Fruit fly (Drosophila melanogaster) whole organism, embryonic: ENCODE measurements around the gene CG7519.

Experiments used
- Aef1 ChIP-seq: fragments of 200-800 bp; sonication (Bioruptor generic); IDR thresholded peaks from 3 replicates; pipeline ENCODE4 v1.3.6; 2022; ENCODE audit warnings: missing biosample characterization, missing genetic modification characterization
- CG1024 ChIP-seq: fragments of 200-800 bp; sonication (Bioruptor generic); IDR thresholded peaks from 2 replicates; pipeline ENCODE4 v1.3.6; 2022; ENCODE audit warnings: missing biosample characterization, missing genetic modification characterization
- CG10543 ChIP-seq: fragments of 200-800 bp; sonication (Bioruptor generic); optimal IDR thresholded peaks from 3 replicates; lab custom pipeline; 2017; ENCODE audit warnings: missing biosample characterization, mild to moderate bottlenecking, missing genetic modification characterization, moderate library complexity
- CG10959 ChIP-seq: fragments of 200-800 bp; sonication (Bioruptor generic); IDR thresholded peaks from 2 replicates; pipeline ENCODE4 v1.3.6; 2022; ENCODE audit warnings: missing biosample characterization, missing genetic modification characterization
- CG12659 ChIP-seq: fragments of 200-800 bp; sonication (Bioruptor generic); optimal IDR thresholded peaks from 3 replicates; lab custom pipeline; 2017; ENCODE audit warnings: mild to moderate bottlenecking, missing biosample characterization, missing genetic modification reagents, missing genetic modification characterization
- CG13624 ChIP-seq: fragments of 200-800 bp; sonication (Bioruptor generic); optimal IDR thresholded peaks from 2 replicates; lab custom pipeline; 2016; ENCODE audit warnings: missing biosample characterization, missing genetic modification characterization
- CG14667 ChIP-seq: fragments of 200-800 bp; sonication (Bioruptor generic); IDR thresholded peaks from 2 replicates; pipeline ENCODE4 v1.3.6; 2022; ENCODE audit warnings: missing biosample characterization, missing genetic modification characterization
- CG14710 ChIP-seq: fragments of 200-800 bp; sonication (Bioruptor generic); optimal IDR thresholded peaks from 3 replicates; lab custom pipeline; 2019; ENCODE audit warnings: missing biosample characterization, mild to moderate bottlenecking, missing genetic modification characterization, moderate library complexity
- CG17829 ChIP-seq: fragments of 200-800 bp; optimal IDR thresholded peaks from 2 replicates; lab custom pipeline; 2019; ENCODE audit warnings: missing biosample characterization, mild to moderate bottlenecking, missing genetic modification characterization, moderate library complexity
- CG2120 ChIP-seq: fragments of 200-800 bp; sonication (Bioruptor generic); optimal IDR thresholded peaks from 3 replicates; lab custom pipeline; 2016; ENCODE audit warnings: missing biosample characterization, missing genetic modification characterization
- CG3163 ChIP-seq: fragments of 200-800 bp; sonication (Bioruptor generic); optimal IDR thresholded peaks from 3 replicates; lab custom pipeline; 2016; ENCODE audit warnings: missing biosample characterization, missing genetic modification characterization
- CG4360 ChIP-seq: fragments of 200-800 bp; sonication (Bioruptor generic); IDR thresholded peaks from 2 replicates; pipeline ENCODE4 v1.3.6; 2022; ENCODE audit warnings: missing biosample characterization, missing genetic modification characterization
- CG43689 ChIP-seq: fragments of 200-800 bp; sonication (Bioruptor generic); IDR thresholded peaks from 2 replicates; pipeline ENCODE4 v1.3.6; 2022; ENCODE audit warnings: missing biosample characterization, missing genetic modification characterization
- CG4404 ChIP-seq: fragments of 200-800 bp; sonication (Bioruptor generic); IDR thresholded peaks from 2 replicates; pipeline ENCODE4 v1.3.6; 2022; ENCODE audit warnings: missing biosample characterization, missing genetic modification characterization
- CG4424 ChIP-seq: fragments of 200-800 bp; sonication (Bioruptor generic); optimal IDR thresholded peaks from 3 replicates; lab custom pipeline; 2016; ENCODE audit warnings: missing biosample characterization, missing genetic modification characterization
- CG7271 ChIP-seq: fragments of 200-800 bp; sonication (Bioruptor generic); optimal IDR thresholded peaks from 2 replicates; lab custom pipeline; 2018; ENCODE audit warnings: missing biosample characterization, mild to moderate bottlenecking, missing genetic modification characterization, moderate library complexity
- CG7928 ChIP-seq: fragments of 200-800 bp; sonication (Bioruptor generic); optimal IDR thresholded peaks from 2 replicates; lab custom pipeline; 2017; ENCODE audit warnings: missing biosample characterization, mild to moderate bottlenecking, missing genetic modification characterization
- CG8089 ChIP-seq: fragments of 200-800 bp; sonication (Bioruptor generic); optimal IDR thresholded peaks from 3 replicates; lab custom pipeline; 2016; ENCODE audit warnings: missing biosample characterization, missing genetic modification characterization
- CG8924 ChIP-seq: fragments of 200-800 bp; optimal IDR thresholded peaks from 3 replicates; lab custom pipeline; 2019; ENCODE audit warnings: missing biosample characterization, mild to moderate bottlenecking, missing genetic modification characterization, moderate library complexity
- CG9727 ChIP-seq: fragments of 200-800 bp; sonication (Bioruptor generic); optimal IDR thresholded peaks from 3 replicates; lab custom pipeline; 2017; ENCODE audit warnings: missing biosample characterization, mild to moderate bottlenecking, missing genetic modification characterization
- CG9876 ChIP-seq: fragments of 200-800 bp; sonication (Bioruptor generic); optimal IDR thresholded peaks from 2 replicates; lab custom pipeline; 2016; ENCODE audit warnings: missing biosample characterization, missing genetic modification characterization
- D19A ChIP-seq: fragments of 200-800 bp; optimal IDR thresholded peaks from 3 replicates; lab custom pipeline; 2019; ENCODE audit warnings: missing biosample characterization, mild to moderate bottlenecking, missing genetic modification characterization, moderate library complexity
- D19B ChIP-seq: fragments of 200-800 bp; sonication (Bioruptor generic); optimal IDR thresholded peaks from 2 replicates; lab custom pipeline; 2017; ENCODE audit warnings: missing biosample characterization, mild to moderate bottlenecking, missing genetic modification characterization
- Dip3 ChIP-seq: fragments of 200-800 bp; sonication (Bioruptor generic); optimal IDR thresholded peaks from 3 replicates; lab custom pipeline; 2016; ENCODE audit warnings: missing biosample characterization, missing genetic modification characterization
- Drgx ChIP-seq: fragments of 200-800 bp; sonication (Bioruptor generic); IDR thresholded peaks from 2 replicates; pipeline ENCODE4 v1.3.6; 2022; ENCODE audit warnings: missing biosample characterization, missing genetic modification characterization
- Fer3 ChIP-seq: fragments of 200-800 bp; sonication (Bioruptor generic); optimal IDR thresholded peaks from 2 replicates; lab custom pipeline; 2018; ENCODE audit warnings: missing biosample characterization, mild to moderate bottlenecking, missing genetic modification characterization, moderate library complexity
- GATAe ChIP-seq: fragments of 200-800 bp; sonication (Bioruptor generic); conservative IDR thresholded peaks from 2 replicates; pipeline ENCODE4 v1.3.6; 2022; ENCODE audit warnings: missing biosample characterization, missing genetic modification characterization
- HLH3B ChIP-seq: fragments of 200-800 bp; sonication (Bioruptor generic); IDR thresholded peaks from 2 replicates; pipeline ENCODE4 v1.3.6; 2022; ENCODE audit warnings: missing biosample characterization, missing genetic modification characterization
- Myb ChIP-seq: fragments of 200-800 bp; sonication (Bioruptor generic); optimal IDR thresholded peaks from 2 replicates; lab custom pipeline; 2016; ENCODE audit warnings: missing biosample characterization, missing genetic modification characterization
- Pdp1 ChIP-seq, 2 experiments: fragments of 200-800 bp; sonication (Bioruptor generic); optimal IDR thresholded peaks; 3 replicates each; lab custom pipeline; 2016; ENCODE audit warnings: missing biosample characterization in 2 of 2, missing genetic modification characterization in 2 of 2, mild to moderate bottlenecking in 1 of 2, moderate library complexity in 1 of 2
- Rfx ChIP-seq: fragments of 200-800 bp; sonication (Bioruptor generic); IDR thresholded peaks from 2 replicates; pipeline ENCODE4 v1.3.6; 2022; ENCODE audit warnings: missing biosample characterization, missing genetic modification characterization
- Sry-δ ChIP-seq: fragments of 200-800 bp; sonication (Bioruptor generic); optimal IDR thresholded peaks from 2 replicates; lab custom pipeline; 2016; ENCODE audit warnings: missing biosample characterization, missing genetic modification characterization
- Usf ChIP-seq: fragments of 200-800 bp; sonication (Bioruptor generic); optimal IDR thresholded peaks from 2 replicates; lab custom pipeline; 2017; ENCODE audit warnings: missing genotype, missing biosample characterization, missing genetic modification characterization
- YL-1 ChIP-seq: fragments of 200-800 bp; sonication (Bioruptor generic); optimal IDR thresholded peaks from 3 replicates; lab custom pipeline; 2017; ENCODE audit warnings: missing biosample characterization, mild to moderate bottlenecking, missing genetic modification characterization
- dm ChIP-seq: fragments of 200-800 bp; sonication (Bioruptor generic); optimal IDR thresholded peaks from 3 replicates; lab custom pipeline; 2016; ENCODE audit warnings: missing biosample characterization, missing genetic modification characterization
- dpn ChIP-seq, 2 experiments: fragments of 200-800 bp; sonication (Bioruptor generic); optimal IDR thresholded peaks; 3 replicates each; lab custom pipeline; 2016; ENCODE audit warnings: missing biosample characterization in 2 of 2, missing genetic modification characterization in 2 of 2
- esg ChIP-seq: fragments of 200-800 bp; sonication (Bioruptor generic); conservative IDR thresholded peaks from 2 replicates; pipeline ENCODE4 v1.3.6; 2022; ENCODE audit warnings: missing biosample characterization, missing genetic modification characterization
- ewg ChIP-seq: fragments of 200-800 bp; sonication (Bioruptor generic); optimal IDR thresholded peaks from 3 replicates; lab custom pipeline; 2017; ENCODE audit warnings: mild to moderate bottlenecking, missing biosample characterization, missing genetic modification reagents, missing genetic modification characterization
- ftz-f1 ChIP-seq: fragments of 200-800 bp; sonication (Bioruptor generic); optimal IDR thresholded peaks from 2 replicates; lab custom pipeline; 2016; ENCODE audit warnings: missing biosample characterization, missing genetic modification characterization
- mam ChIP-seq: fragments of 200-800 bp; sonication (Bioruptor generic); optimal IDR thresholded peaks from 3 replicates; lab custom pipeline; 2016; ENCODE audit warnings: missing biosample characterization, missing genetic modification characterization
- mld ChIP-seq: fragments of 200-800 bp; sonication (Bioruptor generic); IDR thresholded peaks from 3 replicates; pipeline ENCODE4 v1.3.6; 2022; ENCODE audit warnings: missing biosample characterization, missing genetic modification characterization; ENCODE audit not compliant: partially characterized antibody
- nerfin-2 ChIP-seq: fragments of 200-800 bp; sonication (Bioruptor generic); IDR thresholded peaks from 2 replicates; pipeline ENCODE4 v1.3.6; 2022; ENCODE audit warnings: missing biosample characterization, missing genetic modification characterization; ENCODE audit not compliant: partially characterized antibody
- nmo ChIP-seq: fragments of 200-800 bp; sonication (Bioruptor generic); optimal IDR thresholded peaks from 2 replicates; lab custom pipeline; 2018; ENCODE audit warnings: missing biosample characterization, mild to moderate bottlenecking, missing genetic modification characterization, moderate library complexity
- pum ChIP-seq: fragments of 200-800 bp; sonication (Bioruptor generic); optimal IDR thresholded peaks from 2 replicates; lab custom pipeline; 2016; ENCODE audit warnings: missing biosample characterization, missing genetic modification characterization
- seq ChIP-seq: fragments of 200-800 bp; sonication (Bioruptor generic); IDR thresholded peaks from 2 replicates; pipeline ENCODE4 v1.3.6; 2022; ENCODE audit warnings: missing biosample characterization, missing genetic modification characterization
- sna ChIP-seq: fragments of 200-800 bp; sonication (Bioruptor generic); IDR thresholded peaks from 2 replicates; pipeline ENCODE4 v1.3.6; 2022; ENCODE audit warnings: missing biosample characterization, missing genetic modification characterization; ENCODE audit not compliant: partially characterized antibody
- sob ChIP-seq: fragments of 200-800 bp; sonication (Bioruptor generic); IDR thresholded peaks from 2 replicates; pipeline ENCODE4 v1.3.6; 2022; ENCODE audit warnings: missing biosample characterization, missing genetic modification characterization
- sr ChIP-seq: fragments of 200-800 bp; sonication (Bioruptor generic); IDR thresholded peaks from 3 replicates; pipeline ENCODE4 v1.3.6; 2022; ENCODE audit warnings: missing biosample characterization, missing genetic modification characterization
- trh ChIP-seq: fragments of 200-800 bp; sonication (Bioruptor generic); optimal IDR thresholded peaks from 2 replicates; lab custom pipeline; 2016; ENCODE audit warnings: missing biosample characterization, missing genetic modification characterization

Gene CG7519

dm6 chr3L:21539245-21540196 is 46.6 kb downstream of the CG7519 start, which contains the start of the genes COX8 and VhaM9.7-b (continued):
- peak; percentile 46; the same call in 1 of the 2 replicates for TF ChIP-seq nerfin-2 (GFP tag; lab: Robert Waterston, UW)
- peak; percentile 89 for TF ChIP-seq Usf (GFP tag; lab: Kevin White, UChicago)
- TF ChIP-seq CG3163, result peak; percentile 20
- TF ChIP-seq mld (GFP tag; lab: Robert Waterston, UW), result peak; percentile 44; the same call in 1 of the 3 replicates
- peak; percentile 53 for TF ChIP-seq CG9876 (GFP tag; lab: Kevin White, UChicago)
- peak; percentile 67 for TF ChIP-seq sob (GFP tag; lab: Robert Waterston, UW)
- no peak for TF ChIP-seq CG9727 (GFP tag; lab: Kevin White, UChicago)
- peak; percentile 74 for TF ChIP-seq Rfx (GFP tag; lab: Robert Waterston, UW)
- peak; percentile 69 for TF ChIP-seq CG4424 (GFP tag; lab: Kevin White, UChicago)
- no peak; the same call in 2 of the 3 replicates for TF ChIP-seq Aef1 (GFP tag; lab: Robert Waterston, UW)
- TF ChIP-seq CG12659 (GFP tag; lab: Kevin White, UChicago), result peak; percentile 79
- TF ChIP-seq CG1024 (GFP tag; lab: Robert Waterston, UW), result 0 out of 2 replicates have a peak, but pooled peaks have one; percentile 16
- TF ChIP-seq Sry-δ (GFP tag; lab: Kevin White, UChicago), result peak; percentile 93
- no peak for TF ChIP-seq Myb
- no peak for TF ChIP-seq CG4360 (GFP tag; lab: Robert Waterston, UW)
- TF ChIP-seq mam (GFP tag; lab: Kevin White, UChicago), result peak; percentile 83
- TF ChIP-seq CG2120, result peak; percentile 72
- peak; percentile 35 for TF ChIP-seq CG8089
- no peak; the same call in 1 of the 2 replicates for TF ChIP-seq CG10959 (GFP tag; lab: Robert Waterston, UW)
- peak; percentile 51 to 99 for TF ChIP-seq Pdp1 (GFP tag; optimal IDR thresholded peaks at IDR 0.05; lab: Kevin White, UChicago)
- peak; percentile 40 for TF ChIP-seq CG17829
- TF ChIP-seq Dip3 (GFP tag; lab: Kevin White, UChicago), result peak; percentile 13
- no peak for TF ChIP-seq trh
- TF ChIP-seq HLH3B (GFP tag; lab: Robert Waterston, UW), result peak; percentile 70
- TF ChIP-seq CG4404, result no peak
- no peak for TF ChIP-seq GATAe (GFP tag; lab: Robert Waterston, UW)
- no peak for TF ChIP-seq sr (GFP tag; lab: Robert Waterston, UW)
- TF ChIP-seq Fer3 (tag; lab: Kevin White, UChicago), result no peak
- no peak; the same call in 1 of the 2 replicates for TF ChIP-seq sna (GFP tag; lab: Robert Waterston, UW)
- peak; percentile 25 for TF ChIP-seq CG7928 (GFP tag; lab: Kevin White, UChicago)
- peak; percentile 12 for TF ChIP-seq dm
- no peak for TF ChIP-seq ewg
- TF ChIP-seq CG14667 (GFP tag; lab: Robert Waterston, UW), result no peak
- peak; percentile 86 for TF ChIP-seq YL-1 (GFP tag; lab: Kevin White, UChicago)
- TF ChIP-seq ftz-f1, result no peak
- peak; percentile 78 for TF ChIP-seq nmo (GFP tag; lab: Kevin White, UChicago)
- TF ChIP-seq esg, result peak; percentile 64
- no peak for TF ChIP-seq CG8924 (tag; lab: Kevin White, UChicago)
- TF ChIP-seq dpn (GFP tag; optimal IDR thresholded peaks at IDR 0.05; lab: Kevin White, UChicago), result peak; percentile 54 to 68
- TF ChIP-seq CG10543 (GFP tag; lab: Kevin White, UChicago), result peak; percentile 40
- TF ChIP-seq CG43689 (GFP tag; lab: Robert Waterston, UW), result no peak
- peak; percentile 82 for TF ChIP-seq CG14710
- TF ChIP-seq Drgx, result no peak
- peak; percentile 21 for TF ChIP-seq D19B (GFP tag; lab: Kevin White, UChicago)
- no peak for TF ChIP-seq D19A
- TF ChIP-seq CG13624 (GFP tag; lab: Kevin White, UChicago), result peak; percentile 56
- TF ChIP-seq seq (GFP tag; lab: Robert Waterston, UW), result no peak
- no peak for TF ChIP-seq CG7271 (tag; lab: Kevin White, UChicago)
- peak; percentile 62 for TF ChIP-seq pum (GFP tag; lab: Kevin White, UChicago)
